Fruit fly (Drosophila melanogaster): ENCODE measurements around the gene pigs.

dm6 chrX:6654198-6654831, 54.5 kb downstream of the pigs start, which contains the start of the genes CG3226 and Cdc7:
- TF ChIP-seq CG10348 (GFP tag; IDR thresholded peaks at IDR 0.05) (no peak), Pif1A (GFP tag; optimal IDR thresholded peaks at IDR 0.05) (peak; percentile 47), EcR (GFP tag; optimal IDR thresholded peaks at IDR 0.05) (no peak), gl (tag; optimal IDR thresholded peaks at IDR 0.05) (peak; percentile 12), Pif1B (GFP tag; optimal IDR thresholded peaks at IDR 0.05) (peak; percentile 12), CG32121 (GFP tag; IDR thresholded peaks at IDR 0.05) (no peak), CG8301 (tag; optimal IDR thresholded peaks at IDR 0.05) (no peak), CG12605 (GFP tag; IDR thresholded peaks at IDR 0.05) (no peak)
